Worm (Caenorhabditis elegans) whole organism, L4 larva: ENCODE data around the gene R11D1.1.
A peak's percentile ranks its signal among the peaks of the same experiment; 100 is the strongest.

Source experiments
- F10B5.3 ChIP-seq: sonication (generic microtip); optimal IDR thresholded peaks from 2 replicates; lab custom pipeline; 2016; ENCODE audit warnings: mild to moderate bottlenecking, missing genetic modification characterization, missing compliant biosample characterization
- F26F4.8 ChIP-seq: fragments of 200-800 bp; sonication (Bioruptor generic); conservative IDR thresholded peaks from 2 replicates; pipeline ENCODE4 v1.3.6; 2022; ENCODE audit warnings: missing genetic modification characterization, missing compliant biosample characterization
- F37D6.2 ChIP-seq: sonication (generic microtip); optimal IDR thresholded peaks from 2 replicates; lab custom pipeline; 2016; ENCODE audit warnings: mild to moderate bottlenecking, missing genetic modification characterization, missing compliant biosample characterization
- F49E8.2 ChIP-seq: sonication (generic microtip); optimal IDR thresholded peaks from 2 replicates; lab custom pipeline; 2016; ENCODE audit warnings: missing compliant biosample characterization, mild to moderate bottlenecking, missing genetic modification characterization, borderline replicate concordance
- T26A8.4 ChIP-seq: fragments of 200-800 bp; sonication (Bioruptor generic); IDR thresholded peaks from 2 replicates; pipeline ENCODE4 v1.3.6; 2022; ENCODE audit warnings: missing genetic modification characterization, missing compliant biosample characterization
- Y105C5A.15 ChIP-seq: fragments of 200-800 bp; sonication (Bioruptor generic); IDR thresholded peaks from 2 replicates; pipeline ENCODE4 v1.3.6; 2022; ENCODE audit warnings: missing genetic modification characterization, missing compliant biosample characterization
- aha-1 ChIP-seq: fragments of 150-350 bp; peaks from one replicate; lab custom pipeline; 2014; ENCODE audit warnings: missing biosample characterization, missing genetic modification characterization
- ama-1 ChIP-seq: fragments of 150-350 bp; optimal IDR thresholded peaks from 2 replicates; lab custom pipeline; 2014; ENCODE audit warnings: inconsistent platforms, mixed read lengths
- attf-4 ChIP-seq: sonication (generic microtip); optimal IDR thresholded peaks from 3 replicates; lab custom pipeline; 2017; ENCODE audit warnings: missing biosample characterization, missing genetic modification characterization
- ceh-28 ChIP-seq: fragments of 150-350 bp; optimal IDR thresholded peaks from 2 replicates; lab custom pipeline; 2014; ENCODE audit warnings: missing biosample characterization, missing genetic modification reagents, missing genetic modification characterization
- ceh-32 ChIP-seq: sonication (generic microtip); optimal IDR thresholded peaks from 2 replicates; lab custom pipeline; 2016; ENCODE audit warnings: mild to moderate bottlenecking, missing genetic modification characterization, missing compliant biosample characterization; ENCODE audit not compliant: poor library complexity
- ctbp-1 ChIP-seq: fragments of 200-800 bp; sonication (Bioruptor generic); IDR thresholded peaks from 2 replicates; pipeline ENCODE4 v1.3.6; 2022; ENCODE audit warnings: missing genetic modification reagents, missing genetic modification characterization, missing compliant biosample characterization
- daf-19 ChIP-seq: fragments of 200-800 bp; sonication (Bioruptor generic); conservative IDR thresholded peaks from 2 replicates; pipeline ENCODE4 v1.3.6; 2022; ENCODE audit warnings: missing genetic modification characterization, missing compliant biosample characterization
- dmd-8 ChIP-seq: fragments of 200-800 bp; sonication (Bioruptor generic); IDR thresholded peaks from 2 replicates; pipeline ENCODE4 v1.3.6; 2022; ENCODE audit warnings: missing genetic modification characterization, missing compliant biosample characterization
- dmd-9 ChIP-seq: fragments of 200-800 bp; sonication (Bioruptor generic); IDR thresholded peaks from 2 replicates; pipeline ENCODE4 v1.3.6; 2022; ENCODE audit warnings: missing genetic modification reagents, missing genetic modification characterization, missing compliant biosample characterization
- dpl-1 ChIP-seq: fragments of 150-350 bp; optimal IDR thresholded peaks from 2 replicates; lab custom pipeline; 2014; ENCODE audit warnings: missing biosample characterization, missing genetic modification reagents, missing genetic modification characterization
- duxl-1 ChIP-seq: sonication (generic microtip); optimal IDR thresholded peaks from 2 replicates; lab custom pipeline; 2016; ENCODE audit warnings: mild to moderate bottlenecking, missing genetic modification characterization, moderate library complexity, missing compliant biosample characterization; ENCODE audit not compliant: poor library complexity
- hif-1 ChIP-seq, 2 experiments: sonication (generic microtip); optimal IDR thresholded peaks; 2 replicates each; lab custom pipeline; 2016 to 2017; ENCODE audit warnings: missing compliant biosample characterization in 2 of 2, missing genetic modification characterization in 2 of 2, missing genetic modification reagents in 2 of 2, missing genotype in 2 of 2, mild to moderate bottlenecking in 1 of 2
- lin-1 ChIP-seq: fragments of 200-800 bp; sonication (Bioruptor generic); IDR thresholded peaks from 2 replicates; pipeline ENCODE4 v1.3.6; 2022; ENCODE audit warnings: missing genetic modification reagents, missing genetic modification characterization, missing compliant biosample characterization
- lin-15B ChIP-seq: fragments of 150-350 bp; sonication (generic microtip); optimal IDR thresholded peaks from 3 replicates; lab custom pipeline; 2014; ENCODE audit warnings: missing biosample characterization, missing genetic modification characterization
- lir-3 ChIP-seq: sonication (generic microtip); optimal IDR thresholded peaks from 2 replicates; lab custom pipeline; 2016; ENCODE audit warnings: mild to moderate bottlenecking, missing genetic modification characterization, missing compliant biosample characterization
- mxl-3 ChIP-seq: fragments of 200-800 bp; sonication (Bioruptor generic); optimal IDR thresholded peaks from 2 replicates; lab custom pipeline; 2018; ENCODE audit warnings: mild to moderate bottlenecking, missing genetic modification characterization, missing compliant biosample characterization
- nhr-10 ChIP-seq: fragments of 150-350 bp; optimal IDR thresholded peaks from 2 replicates; lab custom pipeline; 2014; ENCODE audit warnings: missing biosample characterization, missing genetic modification characterization
- nhr-11 ChIP-seq: fragments of 150-350 bp; optimal IDR thresholded peaks from 2 replicates; lab custom pipeline; 2014; ENCODE audit warnings: missing biosample characterization, missing genetic modification characterization
- nhr-237 ChIP-seq: sonication (generic microtip); optimal IDR thresholded peaks from 2 replicates; lab custom pipeline; 2017; ENCODE audit warnings: missing biosample characterization, missing genetic modification characterization
- nhr-28 ChIP-seq: fragments of 150-350 bp; optimal IDR thresholded peaks from 2 replicates; lab custom pipeline; 2014; ENCODE audit warnings: missing biosample characterization, missing genetic modification characterization
- nhr-41 ChIP-seq: fragments of 200-800 bp; sonication (Bioruptor generic); IDR thresholded peaks from 2 replicates; pipeline ENCODE4 v1.3.6; 2022; ENCODE audit warnings: missing genetic modification reagents, missing genetic modification characterization, missing compliant biosample characterization
- nhr-42 ChIP-seq: fragments of 200-800 bp; sonication (Bioruptor generic); IDR thresholded peaks from 2 replicates; pipeline ENCODE4 v1.3.6; 2022; ENCODE audit warnings: missing genetic modification characterization, missing compliant biosample characterization
- nhr-6 ChIP-seq: fragments of 150-350 bp; optimal IDR thresholded peaks from 2 replicates; lab custom pipeline; 2014; ENCODE audit warnings: missing biosample characterization, missing genetic modification characterization
- php-3 ChIP-seq: fragments of 200-800 bp; sonication (Bioruptor generic); IDR thresholded peaks from 2 replicates; pipeline ENCODE4 v1.3.6; 2022; ENCODE audit warnings: missing genetic modification reagents, missing genetic modification characterization, missing compliant biosample characterization
- saeg-2 ChIP-seq: fragments of 200-800 bp; sonication (Bioruptor generic); IDR thresholded peaks from 2 replicates; pipeline ENCODE4 v1.3.6; 2022; ENCODE audit warnings: missing genetic modification reagents, missing genetic modification characterization, missing compliant biosample characterization
- sdz-12 ChIP-seq: fragments of 200-800 bp; sonication (Bioruptor generic); optimal IDR thresholded peaks from 2 replicates; lab custom pipeline; 2018; ENCODE audit warnings: mild to moderate bottlenecking, missing genetic modification characterization, missing compliant biosample characterization
- skn-1 ChIP-seq: fragments of 150-350 bp; optimal IDR thresholded peaks from 2 replicates; lab custom pipeline; 2014; ENCODE audit warnings: missing biosample characterization, missing genetic modification characterization
- tag-97 ChIP-seq: fragments of 200-800 bp; sonication (Bioruptor generic); IDR thresholded peaks from 2 replicates; pipeline ENCODE4 v1.3.6; 2022; ENCODE audit warnings: missing genetic modification characterization, missing compliant biosample characterization
- zfp-2 ChIP-seq: sonication (generic microtip); optimal IDR thresholded peaks from 2 replicates; lab custom pipeline; 2016; ENCODE audit warnings: mild to moderate bottlenecking, missing genetic modification characterization, missing compliant biosample characterization

The R11D1.1 gene

DNA sequence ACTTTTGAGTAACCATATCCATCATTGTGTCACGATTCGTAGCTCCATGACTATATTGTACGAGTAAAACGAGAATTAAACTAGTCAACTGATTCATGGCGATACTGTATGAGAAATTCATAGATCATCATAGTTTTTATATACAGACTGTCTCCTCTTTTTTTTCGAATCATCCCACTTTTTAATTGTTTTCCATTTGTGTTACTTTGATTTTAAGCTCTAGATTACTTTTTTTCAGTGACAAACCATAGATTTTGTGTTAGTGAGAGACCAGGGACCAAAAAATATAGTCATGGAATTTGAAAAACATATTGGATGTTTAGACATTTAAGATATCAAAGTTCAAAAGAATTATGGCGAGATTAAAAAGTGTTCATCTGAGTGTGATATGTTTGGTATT is 7.8 kb downstream of the R11D1.1 start, which contains the start of gene R11D1.3:
TSS of gene R11D1.3 (minus strand) at position 101 of the 400 bp plus-strand sequence.
- no peak for TF ChIP-seq nhr-6
- TF ChIP-seq dmd-9, result no peak
- TF ChIP-seq ceh-28 (tag; lab: Kevin White, UChicago), result no peak
- TF ChIP-seq F49E8.2 (tag; lab: Kevin White, UChicago), result no peak
- no peak for TF ChIP-seq lir-3
- no peak for TF ChIP-seq nhr-42 (GFP tag; lab: Robert Waterston, UW)
- no peak for TF ChIP-seq lin-1
- no peak for TF ChIP-seq tag-97 (GFP tag; lab: Robert Waterston, UW)
- no peak for TF ChIP-seq saeg-2 (GFP tag; lab: Robert Waterston, UW)
- no peak for TF ChIP-seq nhr-10 (tag; lab: Kevin White, UChicago)
- no peak for TF ChIP-seq F26F4.8 (GFP tag; lab: Robert Waterston, UW)

DNA sequence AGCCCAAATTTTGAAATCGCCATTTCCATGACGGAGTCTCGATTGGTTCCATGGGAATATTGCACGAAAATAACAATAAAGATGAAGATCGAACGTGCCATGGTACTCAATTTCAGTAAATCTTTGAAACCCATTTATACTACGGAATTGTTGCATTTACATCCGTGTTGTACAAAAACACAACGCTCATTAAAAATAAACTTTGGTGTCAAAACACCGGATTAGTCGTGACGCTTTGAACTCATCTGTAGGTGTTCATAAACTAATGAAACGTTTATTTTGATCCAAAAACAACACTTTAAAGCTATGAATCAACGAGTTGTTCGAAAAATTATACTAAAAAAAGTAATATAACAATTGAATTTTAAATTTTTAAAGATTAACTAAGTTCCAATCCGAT is 9.9 kb downstream of the R11D1.1 start, which contains the start of gene R11D1.4:
TSS of gene R11D1.4 (minus strand) at position 101 of the 400 bp plus-strand sequence.
- TF ChIP-seq mxl-3 (GFP tag; lab: Kevin White, UChicago) (no peak), daf-19 (GFP tag; lab: Robert Waterston, UW) (no peak), attf-4 (tag; lab: Kevin White, UChicago) (no peak), F37D6.2 (tag; lab: Kevin White, UChicago) (no peak), nhr-11 (tag; lab: Kevin White, UChicago) (no peak), nhr-42 (GFP tag; lab: Robert Waterston, UW) (no peak), ceh-28 (tag; lab: Kevin White, UChicago) (no peak), T26A8.4 (GFP tag; lab: Robert Waterston, UW) (no peak), lin-1 (no peak), php-3 (GFP tag; lab: Robert Waterston, UW) (no peak), dpl-1 (GFP tag; lab: Kevin White, UChicago) (no peak)

DNA sequence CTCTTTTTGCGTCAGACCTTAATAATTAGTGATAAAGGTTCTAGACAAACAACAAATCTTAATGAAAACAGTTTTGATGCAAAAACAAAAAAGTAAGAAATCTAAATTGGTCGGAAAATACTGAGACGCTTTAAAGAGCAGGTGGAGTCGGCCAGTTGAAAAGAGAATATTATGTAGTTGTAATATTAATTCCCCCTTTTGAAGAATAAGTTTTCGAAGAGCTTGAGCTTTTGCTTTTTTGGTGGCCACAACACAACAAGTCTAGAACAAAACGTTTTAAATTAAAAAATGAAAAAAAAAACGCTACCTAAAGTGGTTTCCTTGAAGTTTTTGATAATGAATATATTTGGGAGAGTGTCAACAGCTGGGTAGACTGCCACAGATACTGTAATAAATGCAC is 12.3 kb downstream of the R11D1.1 start, which contains the start of gene str-178:
TSS of gene str-178 (minus strand) at position 101 of the 400 bp plus-strand sequence.
- no peak for TF ChIP-seq zfp-2 (tag; lab: Kevin White, UChicago)
- TF ChIP-seq saeg-2 (GFP tag; lab: Robert Waterston, UW), result no peak
- TF ChIP-seq hif-1 (tag; optimal IDR thresholded peaks at IDR 0.05; lab: Kevin White, UChicago), result no peak
- TF ChIP-seq duxl-1, result no peak
- TF ChIP-seq Y105C5A.15 (GFP tag; lab: Robert Waterston, UW), result no peak
- TF ChIP-seq ama-1 (lab: Kevin White, UChicago), result no peak
- TF ChIP-seq F10B5.3 (tag; lab: Kevin White, UChicago), result no peak
- TF ChIP-seq lin-15B, result no peak
- TF ChIP-seq ctbp-1 (GFP tag; lab: Robert Waterston, UW), result no peak

DNA sequence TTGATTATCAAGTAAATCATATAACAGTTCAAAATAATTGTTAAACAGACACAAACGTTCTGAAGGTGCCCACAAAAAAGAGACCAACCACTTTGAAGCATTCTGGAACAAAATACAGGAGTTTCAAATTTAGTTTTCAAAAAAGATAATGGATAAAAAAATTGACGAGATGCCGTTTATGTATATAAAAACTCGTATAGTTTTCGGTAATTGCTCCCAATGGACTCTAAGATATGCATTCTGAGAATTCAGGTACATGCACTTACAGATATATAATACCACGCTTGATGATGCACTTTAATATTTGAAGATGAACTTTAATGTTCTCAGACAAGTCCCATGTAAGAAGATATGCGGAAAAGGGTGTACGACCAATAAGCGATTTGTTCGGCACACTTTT is 14.4 kb downstream of the R11D1.1 start, which contains the start of gene str-181:
TSS of gene str-181 (minus strand) at position 101 of the 400 bp plus-strand sequence.
- TF ChIP-seq aha-1 (peak; percentile 56), skn-1 (no peak)

DNA sequence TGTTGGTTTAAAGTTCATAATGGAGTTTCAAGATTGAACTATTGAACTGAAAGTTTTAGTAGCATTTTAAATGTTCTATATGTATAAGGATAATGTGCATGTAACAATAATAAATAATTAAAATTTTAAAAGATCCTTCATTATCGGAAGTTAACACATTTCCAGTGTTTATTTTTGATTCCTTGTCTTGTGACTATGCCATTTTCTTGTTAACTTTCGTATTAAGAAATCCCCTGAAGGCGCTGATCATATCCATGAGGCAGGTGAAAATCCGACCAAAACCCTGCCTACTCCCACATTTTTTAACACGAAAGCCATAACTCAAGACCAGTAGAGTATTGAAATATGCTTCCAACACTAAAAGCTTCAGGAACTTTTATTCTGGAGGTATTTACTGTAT is 15.5 kb downstream of the R11D1.1 start, which contains the start of gene R11D1.7:
TSS of gene R11D1.7 (plus strand) at position 301 of the 400 bp plus-strand sequence.
- TF ChIP-seq ceh-32 (tag; lab: Kevin White, UChicago) (no peak), ctbp-1 (GFP tag; lab: Robert Waterston, UW) (no peak), dmd-8 (no peak), nhr-28 (no peak), hif-1 (tag; optimal IDR thresholded peaks at IDR 0.05; lab: Kevin White, UChicago) (no peak), nhr-41 (GFP tag; lab: Robert Waterston, UW) (no peak), nhr-237 (tag; lab: Kevin White, UChicago) (no peak), sdz-12 (GFP tag; lab: Kevin White, UChicago) (no peak)
